Worm (Caenorhabditis elegans) whole organism, late embryonic: ENCODE data around the gene ZC412.10.
"Not testable (repeated sequence)": the region's sequence is repeated elsewhere in the genome, so short reads cannot be mapped to it uniquely, and the experiment has no call there.

Source experiments
- C08G9.2 ChIP-seq: sonication (generic microtip); optimal IDR thresholded peaks from 2 replicates; lab custom pipeline; 2016; ENCODE audit warnings: mild to moderate bottlenecking, missing genetic modification characterization, moderate library complexity, missing compliant biosample characterization
- C38D4.7 ChIP-seq: fragments of 200-800 bp; sonication (Bioruptor generic); optimal IDR thresholded peaks from 2 replicates; lab custom pipeline; 2018; ENCODE audit warnings: mild to moderate bottlenecking, missing genetic modification characterization, moderate library complexity, missing compliant biosample characterization
- F13H6.1 ChIP-seq: sonication (generic microtip); optimal IDR thresholded peaks from 2 replicates; lab custom pipeline; 2016; ENCODE audit warnings: missing genetic modification characterization, missing compliant biosample characterization
- K09A11.1 ChIP-seq: sonication (generic microtip); optimal IDR thresholded peaks from 2 replicates; lab custom pipeline; 2017; ENCODE audit warnings: antibody characterized with exemption, mild to moderate bottlenecking, missing genetic modification characterization, missing compliant biosample characterization; ENCODE audit not compliant: insufficient read depth
- Y22D7AL.16 ChIP-seq: sonication (generic microtip); optimal IDR thresholded peaks from 2 replicates; lab custom pipeline; 2016; ENCODE audit warnings: missing genetic modification characterization, missing compliant biosample characterization
- ceh-14 ChIP-seq: sonication (generic microtip); optimal IDR thresholded peaks from 2 replicates; lab custom pipeline; 2016; ENCODE audit warnings: missing genotype, missing genetic modification characterization, missing compliant biosample characterization
- ceh-2 ChIP-seq: sonication (generic microtip); optimal IDR thresholded peaks from 2 replicates; lab custom pipeline; 2016; ENCODE audit warnings: missing genotype, missing genetic modification characterization, missing compliant biosample characterization
- ceh-22 ChIP-seq: sonication (generic microtip); optimal IDR thresholded peaks from 2 replicates; lab custom pipeline; 2017; ENCODE audit warnings: missing biosample characterization, missing genetic modification characterization
- ceh-31 ChIP-seq: sonication (generic microtip); optimal IDR thresholded peaks from 2 replicates; lab custom pipeline; 2016; ENCODE audit warnings: missing genetic modification characterization, missing compliant biosample characterization
- ceh-45 ChIP-seq: fragments of 200-800 bp; sonication (Bioruptor generic); IDR thresholded peaks from 2 replicates; pipeline ENCODE4 v1.3.6; 2022; ENCODE audit warnings: missing genetic modification reagents, missing genetic modification characterization, missing compliant biosample characterization
- ceh-48 ChIP-seq: sonication (generic microtip); optimal IDR thresholded peaks from 2 replicates; lab custom pipeline; 2016; ENCODE audit warnings: missing genetic modification characterization, inconsistent platforms, missing compliant biosample characterization
- ceh-9 ChIP-seq: sonication (generic microtip); optimal IDR thresholded peaks from 2 replicates; lab custom pipeline; 2016; ENCODE audit warnings: mild to moderate bottlenecking, missing genetic modification characterization, inconsistent platforms, missing compliant biosample characterization
- dmd-4 ChIP-seq: sonication (generic microtip); optimal IDR thresholded peaks from 2 replicates; lab custom pipeline; 2016; ENCODE audit warnings: borderline replicate concordance, missing genetic modification characterization, missing compliant biosample characterization
- elt-4 ChIP-seq: sonication (generic microtip); optimal IDR thresholded peaks from 2 replicates; lab custom pipeline; 2016; ENCODE audit warnings: missing genetic modification characterization, missing compliant biosample characterization
- ets-4 ChIP-seq: sonication (generic microtip); optimal IDR thresholded peaks from 2 replicates; lab custom pipeline; 2016; ENCODE audit warnings: missing genetic modification characterization, missing compliant biosample characterization
- eyg-1 ChIP-seq: sonication (generic microtip); optimal IDR thresholded peaks from 2 replicates; lab custom pipeline; 2016; ENCODE audit warnings: missing genotype, missing genetic modification characterization, missing compliant biosample characterization
- gmeb-2 ChIP-seq: sonication (generic microtip); optimal IDR thresholded peaks from 2 replicates; lab custom pipeline; 2016; ENCODE audit warnings: missing genetic modification characterization, inconsistent platforms, missing compliant biosample characterization
- hlh-13 ChIP-seq: fragments of 200-800 bp; sonication (Bioruptor generic); optimal IDR thresholded peaks from 2 replicates; lab custom pipeline; 2018; ENCODE audit warnings: mild to moderate bottlenecking, missing genetic modification characterization, missing compliant biosample characterization
- hlh-30 ChIP-seq: sonication (generic microtip); optimal IDR thresholded peaks from 2 replicates; lab custom pipeline; 2017; ENCODE audit warnings: antibody characterized with exemption, missing genetic modification characterization, missing compliant biosample characterization; ENCODE audit not compliant: insufficient read depth
- hlh-6 ChIP-seq: sonication (generic microtip); optimal IDR thresholded peaks from 2 replicates; lab custom pipeline; 2016; ENCODE audit warnings: missing genotype, missing genetic modification characterization, missing compliant biosample characterization
- lin-11 ChIP-seq: fragments of 200-800 bp; sonication (Bioruptor generic); optimal IDR thresholded peaks from 2 replicates; lab custom pipeline; 2018; ENCODE audit warnings: mild to moderate bottlenecking, missing genetic modification characterization, missing compliant biosample characterization
- nfya-1 ChIP-seq: sonication (generic microtip); optimal IDR thresholded peaks from 2 replicates; lab custom pipeline; 2017; ENCODE audit warnings: missing genetic modification characterization, mild to moderate bottlenecking, missing compliant biosample characterization, antibody characterized with exemption, moderate library complexity
- npax-4 ChIP-seq: sonication (generic microtip); optimal IDR thresholded peaks from 2 replicates; lab custom pipeline; 2016; ENCODE audit warnings: missing genetic modification characterization, missing compliant biosample characterization
- pag-3 ChIP-seq: sonication (generic microtip); optimal IDR thresholded peaks from 2 replicates; lab custom pipeline; 2016; ENCODE audit warnings: missing compliant biosample characterization, missing genetic modification characterization, borderline replicate concordance
- pax-1 ChIP-seq: fragments of 150-350 bp; optimal IDR thresholded peaks from 2 replicates; lab custom pipeline; 2014; ENCODE audit warnings: missing biosample characterization, missing genetic modification characterization
- pha-2 ChIP-seq: sonication (generic microtip); optimal IDR thresholded peaks from 2 replicates; lab custom pipeline; 2017; ENCODE audit warnings: mild to moderate bottlenecking, missing genetic modification characterization, missing compliant biosample characterization
- pha-4 ChIP-seq: fragments of 150-350 bp; optimal IDR thresholded peaks from 2 replicates; lab custom pipeline; 2018; ENCODE audit warnings: missing biosample characterization, missing genetic modification reagents, missing genetic modification characterization
- pros-1 ChIP-seq: fragments of 150-350 bp; optimal IDR thresholded peaks from 2 replicates; lab custom pipeline; 2014; ENCODE audit warnings: missing biosample characterization, missing genetic modification reagents, missing genetic modification characterization
- rnt-1 ChIP-seq: sonication (generic microtip); optimal IDR thresholded peaks from 2 replicates; lab custom pipeline; 2016; ENCODE audit warnings: missing genetic modification characterization, missing compliant biosample characterization
- sox-2 ChIP-seq: fragments of 200-800 bp; sonication (Bioruptor generic); IDR thresholded peaks from 2 replicates; pipeline ENCODE4 v1.3.6; 2022; ENCODE audit warnings: missing genetic modification reagents, missing genetic modification characterization, missing compliant biosample characterization
- sox-4 ChIP-seq: sonication (generic microtip); optimal IDR thresholded peaks from 2 replicates; lab custom pipeline; 2017; ENCODE audit warnings: mild to moderate bottlenecking, missing genetic modification characterization, inconsistent platforms, missing compliant biosample characterization
- syd-9 ChIP-seq: sonication (generic microtip); optimal IDR thresholded peaks from 2 replicates; lab custom pipeline; 2016; ENCODE audit warnings: mild to moderate bottlenecking, missing genetic modification characterization, moderate library complexity, missing compliant biosample characterization
- tbx-7 ChIP-seq: sonication (generic microtip); optimal IDR thresholded peaks from 2 replicates; lab custom pipeline; 2016; ENCODE audit warnings: missing genotype, missing genetic modification characterization, missing compliant biosample characterization
- unc-3 ChIP-seq, 2 experiments: fragments of 200-800 bp in 1 of 2; sonication (Bioruptor generic) in 1 of 2; sonication (generic microtip) in 1 of 2; conservative IDR thresholded peaks in 1 of 2; optimal IDR thresholded peaks in 1 of 2; 2 replicates each; pipeline versions ENCODE4 v1.3.6 to Lab custom; 2016 to 2022; ENCODE audit warnings: missing compliant biosample characterization in 2 of 2, missing genetic modification characterization in 2 of 2, missing genetic modification reagents in 1 of 2
- unc-42 ChIP-seq: sonication (generic microtip); optimal IDR thresholded peaks from 2 replicates; lab custom pipeline; 2016; ENCODE audit warnings: missing genotype, missing genetic modification characterization, missing compliant biosample characterization
- unc-55 ChIP-seq: sonication (generic microtip); optimal IDR thresholded peaks from 2 replicates; lab custom pipeline; 2017; ENCODE audit warnings: missing biosample characterization, missing genetic modification reagents, missing genetic modification characterization

ZC412.10 gene

DNA sequence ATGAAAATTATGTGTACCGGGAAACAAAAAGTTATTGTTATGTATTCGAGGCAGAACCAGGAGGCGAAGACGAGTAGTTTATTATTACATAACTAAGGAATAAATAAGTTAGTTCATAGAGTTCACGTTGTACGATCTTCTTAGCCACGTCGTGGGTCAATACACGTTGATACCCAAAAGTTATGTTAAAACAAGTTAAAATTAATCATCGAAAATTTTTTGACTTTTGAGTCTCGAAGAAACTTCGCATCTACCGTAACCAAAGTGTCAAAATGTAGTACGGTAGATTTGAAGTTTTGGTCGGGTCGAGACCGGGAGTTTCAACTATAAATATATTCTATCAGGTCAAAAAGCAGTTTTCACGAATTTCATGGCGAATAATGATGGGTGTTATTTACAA is at the start of gene ZC412.10:
ZC412.10 (minus strand) TSS at position 101 of the 400 bp plus-strand sequence.
- not testable (repeated sequence) for TF ChIP-seq gmeb-2, unc-42, ets-4 (tag; lab: Kevin White, UChicago)

DNA sequence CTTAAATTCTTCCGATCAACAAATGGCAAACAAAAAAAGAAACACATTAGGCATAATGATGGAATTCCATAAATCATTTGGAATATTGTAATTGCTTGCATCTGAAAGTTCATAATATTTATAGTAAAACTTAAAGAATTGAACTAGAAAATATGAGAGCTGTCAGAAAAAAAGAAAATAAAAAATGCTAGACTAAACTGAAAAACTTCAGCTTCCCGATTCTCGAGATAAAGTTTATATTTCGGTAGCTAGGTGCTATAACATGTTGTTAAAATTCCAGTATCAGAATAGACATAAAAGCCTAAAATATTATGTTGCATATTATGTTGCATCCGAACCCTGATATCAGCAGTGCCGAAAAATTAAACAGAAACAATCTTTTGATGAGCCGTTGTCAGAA is 47.5 kb upstream of the ZC412.10 start, which contains the start of gene srg-54:
srg-54 (minus strand) TSS at position 101 of the 400 bp plus-strand sequence.
- TF ChIP-seq ceh-22 (tag; lab: Kevin White, UChicago) (no peak), hlh-30 (no peak), ceh-45 (GFP tag; lab: Robert Waterston, UW) (no peak)

ce11 chrV:14921509-14921908 is 44.9 kb upstream of the ZC412.10 start, which contains the start of gene zmp-4:
Gene zmp-4 (minus strand): TSS chrV:14921609.
- no peak for TF ChIP-seq K09A11.1 (tag; lab: Kevin White, UChicago)
- no peak for TF ChIP-seq hlh-6 (tag; lab: Kevin White, UChicago)
- TF ChIP-seq ets-4 (tag; lab: Kevin White, UChicago) = no peak
- no peak for TF ChIP-seq pax-1 (tag; lab: Kevin White, UChicago)
- no peak for TF ChIP-seq sox-4 (tag; lab: Kevin White, UChicago)
- no peak for TF ChIP-seq ceh-9 (tag; lab: Kevin White, UChicago)
- TF ChIP-seq pha-2 (tag; lab: Kevin White, UChicago) = no peak
- no peak for TF ChIP-seq unc-55
- no peak for TF ChIP-seq pag-3 (tag; lab: Kevin White, UChicago)
- no peak for TF ChIP-seq lin-11 (tag; lab: Kevin White, UChicago)
- TF ChIP-seq pros-1 = no peak
- TF ChIP-seq pha-4 = no peak
- TF ChIP-seq ceh-22 (tag; lab: Kevin White, UChicago) = no peak
- TF ChIP-seq, all 69 proteins: peak for 0

- TF ChIP-seq pha-2 (tag; lab: Kevin White, UChicago) (no peak), elt-4 (tag; lab: Kevin White, UChicago) (no peak), hlh-13 (no peak), sox-4 (tag; lab: Kevin White, UChicago) (no peak), gmeb-2 (tag; lab: Kevin White, UChicago) (no peak), F13H6.1 (tag; lab: Kevin White, UChicago) (no peak), eyg-1 (no peak), rnt-1 (no peak), nfya-1 (tag; lab: Kevin White, UChicago) (no peak), dmd-4 (tag; lab: Kevin White, UChicago) (no peak), ceh-45 (GFP tag; lab: Robert Waterston, UW) (no peak), ceh-31 (no peak), C08G9.2 (tag; lab: Kevin White, UChicago) (no peak), pha-4 (no peak), npax-4 (no peak)
These were observed 39.0 kb upstream of the ZC412.10 start, which contains the start of gene H12D21.11 for ce11 chrV:14915599-14915998. Gene H12D21.11 (plus strand): TSS chrV:14915899.

DNA sequence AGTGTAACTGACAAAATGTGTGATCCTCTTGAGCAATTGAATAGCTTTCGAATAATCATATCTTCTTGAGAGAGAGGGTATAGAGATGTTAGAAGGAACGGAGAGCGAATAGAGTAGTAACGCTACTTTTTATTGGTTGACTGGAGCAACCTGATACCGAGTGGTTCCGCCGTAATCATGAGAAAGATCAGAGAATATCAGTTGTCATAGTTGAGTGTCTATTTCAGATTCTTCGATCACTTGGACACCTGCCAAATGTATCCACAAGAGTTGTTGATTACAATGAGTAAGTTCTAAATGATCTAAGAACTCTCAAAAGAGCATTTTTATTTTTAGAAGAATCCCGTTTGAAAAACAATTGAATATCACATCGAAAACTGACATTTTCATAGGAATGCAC is 34.1 kb upstream of the ZC412.10 start:
- TF ChIP-seq ceh-14 (no peak), pax-1 (tag; lab: Kevin White, UChicago) (no peak), unc-3 (GFP tag; conservative IDR thresholded peaks at IDR 0.05; lab: Robert Waterston, UW) (no peak), unc-3 (tag; optimal IDR thresholded peaks at IDR 0.05; lab: Kevin White, UChicago) (no peak), Y22D7AL.16 (tag; lab: Kevin White, UChicago) (no peak), tbx-7 (no peak), unc-42 (tag; lab: Kevin White, UChicago) (no peak), pros-1 (no peak), C38D4.7 (no peak), nfya-1 (tag; lab: Kevin White, UChicago) (no peak), rnt-1 (no peak), K09A11.1 (tag; lab: Kevin White, UChicago) (no peak), gmeb-2 (tag; lab: Kevin White, UChicago) (no peak), ceh-31 (no peak), sox-2 (GFP tag; lab: Robert Waterston, UW) (no peak), ceh-22 (tag; lab: Kevin White, UChicago) (no peak), ceh-2 (tag; lab: Kevin White, UChicago) (no peak), ceh-48 (tag; lab: Kevin White, UChicago) (no peak), hlh-6 (tag; lab: Kevin White, UChicago) (no peak), syd-9 (no peak)
